Fruit fly (Drosophila melanogaster): ENCODE results near the gene Cyp4d20.

Cyp4d20 gene

dm6 chr3L:2427151-2427550 lies 51.1 kb downstream of the Cyp4d20 start:
- TF ChIP-seq Sp1 (GFP tag; optimal IDR thresholded peaks at IDR 0.05) (no peak), Hnf4 (GFP tag; optimal IDR thresholded peaks at IDR 0.05) (no peak), sv (GFP tag; optimal IDR thresholded peaks at IDR 0.05) (no peak), tai (GFP tag; optimal IDR thresholded peaks at IDR 0.05) (no peak), Dfd (GFP tag; optimal IDR thresholded peaks at IDR 0.05) (peak; percentile 47)

- TF ChIP-seq CG32264 (GFP tag; optimal IDR thresholded peaks at IDR 0.05) = no peak
- no peak for TF ChIP-seq Mio (GFP tag; optimal IDR thresholded peaks at IDR 0.05)
- TF ChIP-seq woc (GFP tag; optimal IDR thresholded peaks at IDR 0.05) = no peak
- no peak for TF ChIP-seq Abd-B (GFP tag; optimal IDR thresholded peaks at IDR 0.05)
- TF ChIP-seq psq (GFP tag; optimal IDR thresholded peaks at IDR 0.05) = no peak
- no peak for TF ChIP-seq lola (GFP tag; optimal IDR thresholded peaks at IDR 0.05)
- no peak for TF ChIP-seq tai (GFP tag; optimal IDR thresholded peaks at IDR 0.05)
- TF ChIP-seq Hr83 (GFP tag; optimal IDR thresholded peaks at IDR 0.05; ENCODE audit: poor library complexity, severe bottlenecking) = no peak
- TF ChIP-seq brk (GFP tag; optimal IDR thresholded peaks at IDR 0.05) = no peak
- no peak for TF ChIP-seq dsf (GFP tag; optimal IDR thresholded peaks at IDR 0.05; ENCODE audit: borderline replicate concordance)
- TF ChIP-seq foxo (GFP tag; optimal IDR thresholded peaks at IDR 0.05) = no peak
- no peak for TF ChIP-seq rgr (GFP tag; optimal IDR thresholded peaks at IDR 0.05)
- TF ChIP-seq usp (GFP tag; optimal IDR thresholded peaks at IDR 0.05) = no peak
- no peak for TF ChIP-seq sage (GFP tag; optimal IDR thresholded peaks at IDR 0.05)
- TF ChIP-seq pan (optimal IDR thresholded peaks at IDR 0.05) = no peak
- TF ChIP-seq Rel (GFP tag; optimal IDR thresholded peaks at IDR 0.05) = no peak
- TF ChIP-seq Rel (tag; optimal IDR thresholded peaks at IDR 0.05) = no peak
These were observed 51.8 kb downstream of the Cyp4d20 start for dm6 chr3L:2426407-2426951.
